Worm (Caenorhabditis elegans) whole organism, L4 larva: ENCODE measurements around the gene F16B4.6.

Experiments used
- aly-2 ChIP-seq: sonication (generic microtip); optimal IDR thresholded peaks from 2 replicates; lab custom pipeline; 2018; ENCODE audit warnings: missing biosample characterization, missing genetic modification characterization
- dpl-1 ChIP-seq: fragments of 150-350 bp; optimal IDR thresholded peaks from 2 replicates; lab custom pipeline; 2014; ENCODE audit warnings: missing biosample characterization, missing genetic modification reagents, missing genetic modification characterization
- egl-27 ChIP-seq: sonication (generic microtip); optimal IDR thresholded peaks from 3 replicates; lab custom pipeline; 2017; ENCODE audit warnings: missing biosample characterization, missing genetic modification reagents, missing genetic modification characterization
- lin-13 ChIP-seq: fragments of 150-350 bp; optimal IDR thresholded peaks from 2 replicates; lab custom pipeline; 2014; ENCODE audit warnings: missing biosample characterization, missing genetic modification reagents, missing genetic modification characterization
- madf-5 ChIP-seq, 2 experiments: fragments of 200-800 bp; sonication (Bioruptor generic); IDR thresholded peaks; 2 replicates each; pipeline ENCODE4 v1.3.6; 2022; ENCODE audit warnings: missing compliant biosample characterization in 2 of 2, missing genetic modification characterization in 2 of 2
- mep-1 ChIP-seq: fragments of 150-350 bp; sonication (generic microtip); optimal IDR thresholded peaks from 3 replicates; lab custom pipeline; 2014; ENCODE audit warnings: missing biosample characterization, missing genetic modification characterization

- TF ChIP-seq madf-5 (GFP tag; IDR thresholded peaks at IDR 0.05; lab: Robert Waterston, UW) (no peak), aly-2 (tag; lab: Kevin White, UChicago) (no peak), egl-27 (tag; lab: Kevin White, UChicago) (no peak), lin-13 (GFP tag; lab: Kevin White, UChicago) (no peak), dpl-1 (GFP tag; lab: Kevin White, UChicago) (no peak), mep-1 (tag; lab: Kevin White, UChicago) (no peak)
These were observed 45.2 kb upstream of the F16B4.6 start, which contains the start of gene oac-31 for ce11 chrV:1541786-1542185.
